Fruit fly (Drosophila melanogaster): Measurements from ENCODE around the gene rumpel.

DNA sequence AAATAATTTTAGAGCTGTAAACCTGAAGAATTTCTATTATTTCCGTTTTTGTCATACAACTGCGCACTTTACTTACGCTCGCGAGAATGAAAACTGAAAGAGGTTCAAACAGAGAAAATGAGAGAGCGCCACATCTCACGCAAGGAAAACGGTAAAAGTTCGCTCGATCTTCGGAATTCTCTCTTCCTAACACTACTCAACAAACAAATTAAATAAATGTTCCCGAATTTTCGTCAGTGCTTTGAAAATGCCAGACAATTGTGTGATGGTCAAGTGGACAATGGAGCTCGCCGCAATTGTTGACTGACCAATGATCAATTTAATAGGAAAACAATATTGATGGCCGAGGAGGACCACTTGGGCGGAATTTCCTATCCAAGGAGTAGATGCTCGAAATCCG lies 12.7 kb upstream of the rumpel start, which contains the start of gene CG1677:
- TF ChIP-seq psq (GFP tag; optimal IDR thresholded peaks at IDR 0.05), result no peak
- TF ChIP-seq Hnf4 (GFP tag; optimal IDR thresholded peaks at IDR 0.05), result no peak
- TF ChIP-seq Mio (GFP tag; optimal IDR thresholded peaks at IDR 0.05), result no peak
- no peak for TF ChIP-seq Vsx2 (GFP tag; optimal IDR thresholded peaks at IDR 0.05; ENCODE audit: partially characterized antibody)
- TF ChIP-seq sage (GFP tag; optimal IDR thresholded peaks at IDR 0.05), result no peak
- TF ChIP-seq Dfd (GFP tag; optimal IDR thresholded peaks at IDR 0.05), result no peak
- no peak for TF ChIP-seq usp (GFP tag; optimal IDR thresholded peaks at IDR 0.05)

Measured in whole organism, wandering third instar larva.